Worm (Caenorhabditis elegans) whole organism, young adult: ENCODE results near the gene fbxa-134.

Experiments
- B0261.1 ChIP-seq: sonication (generic microtip); optimal IDR thresholded peaks from 2 replicates; lab custom pipeline; 2016; ENCODE audit warnings: mild to moderate bottlenecking, missing genetic modification characterization, moderate library complexity, missing compliant biosample characterization
- F55B11.4 ChIP-seq: sonication (generic microtip); optimal IDR thresholded peaks from 2 replicates; lab custom pipeline; 2016; ENCODE audit warnings: missing compliant biosample characterization, missing genetic modification characterization, borderline replicate concordance; ENCODE audit not compliant: insufficient read depth
- T26A5.8 ChIP-seq: sonication (generic microtip); optimal IDR thresholded peaks from 2 replicates; lab custom pipeline; 2016; ENCODE audit warnings: missing genetic modification characterization, missing compliant biosample characterization
- Y56A3A.18 ChIP-seq: fragments of 200-800 bp; sonication (Bioruptor generic); IDR thresholded peaks from 2 replicates; pipeline ENCODE4 v1.3.6; 2022; ENCODE audit warnings: missing genetic modification reagents, missing genetic modification characterization, missing compliant biosample characterization
- Y67H2A.10 ChIP-seq: fragments of 200-800 bp; sonication (Bioruptor generic); conservative IDR thresholded peaks from 2 replicates; pipeline ENCODE4 v1.3.6; 2022; ENCODE audit warnings: missing genetic modification reagents, missing genetic modification characterization, missing compliant biosample characterization
- aptf-3 ChIP-seq: fragments of 200-800 bp; sonication (Bioruptor generic); IDR thresholded peaks from 2 replicates; pipeline ENCODE4 v1.3.6; 2022; ENCODE audit warnings: missing genetic modification characterization, missing compliant biosample characterization
- athp-1 ChIP-seq: sonication (generic microtip); optimal IDR thresholded peaks from 2 replicates; lab custom pipeline; 2017; ENCODE audit warnings: mild to moderate bottlenecking, missing genetic modification characterization, missing compliant biosample characterization
- attf-6 ChIP-seq: fragments of 200-800 bp; sonication (Bioruptor generic); IDR thresholded peaks from 2 replicates; pipeline ENCODE4 v1.3.6; 2022; ENCODE audit warnings: missing genetic modification reagents, missing genetic modification characterization, missing compliant biosample characterization
- cebp-1 ChIP-seq, 2 experiments: fragments of 200-800 bp in 1 of 2; sonication (Bioruptor generic) in 1 of 2; sonication (generic microtip) in 1 of 2; IDR thresholded peaks in 1 of 2; optimal IDR thresholded peaks in 1 of 2; 2 replicates each; pipeline versions ENCODE4 v1.3.6 to Lab custom; 2017 to 2022; ENCODE audit warnings: missing compliant biosample characterization in 2 of 2, missing genetic modification characterization in 2 of 2, mild to moderate bottlenecking in 1 of 2, missing genetic modification reagents in 1 of 2, moderate library complexity in 1 of 2
- ceh-100 ChIP-seq: fragments of 200-800 bp; sonication (Bioruptor generic); IDR thresholded peaks from 2 replicates; pipeline ENCODE4 v1.3.6; 2022; ENCODE audit warnings: missing genetic modification reagents, missing genetic modification characterization, missing compliant biosample characterization
- ceh-27 ChIP-seq: fragments of 200-800 bp; sonication (Bioruptor generic); optimal IDR thresholded peaks from 2 replicates; lab custom pipeline; 2018; ENCODE audit warnings: mild to moderate bottlenecking, missing genetic modification characterization, moderate library complexity, missing compliant biosample characterization
- ceh-40 ChIP-seq: fragments of 200-800 bp; sonication (Bioruptor generic); IDR thresholded peaks from 2 replicates; pipeline ENCODE4 v1.3.6; 2022; ENCODE audit warnings: missing genetic modification characterization, missing compliant biosample characterization
- ceh-58 ChIP-seq: fragments of 200-800 bp; sonication (Bioruptor generic); IDR thresholded peaks from 2 replicates; pipeline ENCODE4 v1.3.6; 2022; ENCODE audit warnings: missing genetic modification characterization, missing compliant biosample characterization
- die-1 ChIP-seq: sonication (generic microtip); optimal IDR thresholded peaks from 2 replicates; lab custom pipeline; 2016; ENCODE audit warnings: missing genotype, mild to moderate bottlenecking, missing genetic modification characterization, missing compliant biosample characterization
- dox-1 ChIP-seq: fragments of 200-800 bp; sonication (Bioruptor generic); IDR thresholded peaks from 2 replicates; pipeline ENCODE4 v1.3.6; 2022; ENCODE audit warnings: missing genetic modification reagents, missing genetic modification characterization, missing compliant biosample characterization
- egl-18 ChIP-seq: fragments of 200-800 bp; sonication (Bioruptor generic); IDR thresholded peaks from 2 replicates; pipeline ENCODE4 v1.3.6; 2022; ENCODE audit warnings: missing genetic modification reagents, missing genetic modification characterization, missing compliant biosample characterization
- egrh-3 ChIP-seq: fragments of 200-800 bp; sonication (Bioruptor generic); IDR thresholded peaks from 2 replicates; pipeline ENCODE4 v1.3.6; 2022; ENCODE audit warnings: missing genetic modification reagents, missing genetic modification characterization, missing compliant biosample characterization
- fkh-3 ChIP-seq: sonication (generic microtip); optimal IDR thresholded peaks from 2 replicates; lab custom pipeline; 2016; ENCODE audit warnings: mild to moderate bottlenecking, missing genetic modification characterization, missing compliant biosample characterization
- hlh-12 ChIP-seq: sonication (generic microtip); optimal IDR thresholded peaks from 2 replicates; lab custom pipeline; 2016; ENCODE audit warnings: missing genetic modification characterization, missing compliant biosample characterization
- hmg-1.2 ChIP-seq: fragments of 200-800 bp; sonication (Bioruptor generic); IDR thresholded peaks from 2 replicates; pipeline ENCODE4 v1.3.6; 2022; ENCODE audit warnings: missing genetic modification reagents, missing genetic modification characterization, missing compliant biosample characterization
- hmg-20 ChIP-seq: fragments of 200-800 bp; sonication (Bioruptor generic); IDR thresholded peaks from 2 replicates; pipeline ENCODE4 v1.3.6; 2022; ENCODE audit warnings: missing genetic modification reagents, missing genetic modification characterization, missing compliant biosample characterization
- let-526 ChIP-seq: fragments of 200-800 bp; sonication (Bioruptor generic); IDR thresholded peaks from 2 replicates; pipeline ENCODE4 v1.3.6; 2022; ENCODE audit warnings: missing genetic modification reagents, missing genetic modification characterization, missing compliant biosample characterization
- let-607 ChIP-seq, 2 experiments: fragments of 200-800 bp in 1 of 2; sonication (Bioruptor generic) in 1 of 2; sonication (generic microtip) in 1 of 2; optimal IDR thresholded peaks; 2 replicates each; lab custom pipeline; 2016 to 2018; ENCODE audit warnings: mild to moderate bottlenecking in 2 of 2, missing compliant biosample characterization in 2 of 2, missing genetic modification characterization in 2 of 2, moderate library complexity in 2 of 2, missing genotype in 1 of 2
- mcd-1 ChIP-seq: fragments of 200-800 bp; sonication (Bioruptor generic); IDR thresholded peaks from 2 replicates; pipeline ENCODE4 v1.3.6; 2022; ENCODE audit warnings: missing genetic modification reagents, missing genetic modification characterization, missing compliant biosample characterization
- mes-4 ChIP-seq: sonication (generic microtip); optimal IDR thresholded peaks from 2 replicates; lab custom pipeline; 2016; ENCODE audit warnings: missing genotype, missing genetic modification characterization, missing compliant biosample characterization
- nfyb-1 ChIP-seq: fragments of 200-800 bp; sonication (Bioruptor generic); IDR thresholded peaks from 2 replicates; pipeline ENCODE4 v1.3.6; 2022; ENCODE audit warnings: missing genetic modification reagents, missing genetic modification characterization, missing compliant biosample characterization
- nhr-80 ChIP-seq: sonication (generic microtip); optimal IDR thresholded peaks from 2 replicates; lab custom pipeline; 2016; ENCODE audit warnings: missing genetic modification characterization, missing compliant biosample characterization
- pbrm-1 ChIP-seq: fragments of 200-800 bp; sonication (Bioruptor generic); IDR thresholded peaks from 2 replicates; pipeline ENCODE4 v1.3.6; 2022; ENCODE audit warnings: missing genetic modification reagents, missing genetic modification characterization, missing compliant biosample characterization
- rpc-1 ChIP-seq, 2 experiments: fragments of 150-350 bp in 1 of 2; sonication (generic microtip) in 1 of 2; optimal IDR thresholded peaks; 2 replicates each; lab custom pipeline; 2014 to 2018; ENCODE audit warnings: missing biosample characterization in 1 of 2, missing genetic modification characterization in 1 of 2, missing genetic modification reagents in 1 of 2, missing genotype in 1 of 2
- snpc-4 ChIP-seq, 5 experiments: fragments of 150-350 bp in 1 of 5; sonication (generic microtip) in 4 of 5; optimal IDR thresholded peaks; 2 replicates each; lab custom pipeline; 2014 to 2018; ENCODE audit warnings: missing genetic modification characterization in 5 of 5, missing biosample characterization in 3 of 5, antibody characterized with exemption in 2 of 5, mild to moderate bottlenecking in 2 of 5, missing compliant biosample characterization in 2 of 5, missing genotype in 2 of 5, moderate library complexity in 2 of 5, missing genetic modification reagents in 1 of 5
- tbp1 ChIP-seq: fragments of 200-800 bp; sonication (Bioruptor generic); optimal IDR thresholded peaks from 2 replicates; lab custom pipeline; 2018; ENCODE audit warnings: mild to moderate bottlenecking, missing genetic modification characterization, missing compliant biosample characterization
- unc-130 ChIP-seq: sonication (generic microtip); optimal IDR thresholded peaks from 2 replicates; lab custom pipeline; 2016; ENCODE audit warnings: missing genetic modification reagents, missing genetic modification characterization, missing compliant biosample characterization
- ztf-22 ChIP-seq: fragments of 200-800 bp; sonication (Bioruptor generic); optimal IDR thresholded peaks from 2 replicates; lab custom pipeline; 2018; ENCODE audit warnings: mild to moderate bottlenecking, missing genetic modification characterization, moderate library complexity, missing compliant biosample characterization
- ztf-26 ChIP-seq: sonication (generic microtip); optimal IDR thresholded peaks from 2 replicates; lab custom pipeline; 2017; ENCODE audit warnings: missing genetic modification characterization, missing compliant biosample characterization

fbxa-134 gene

DNA sequence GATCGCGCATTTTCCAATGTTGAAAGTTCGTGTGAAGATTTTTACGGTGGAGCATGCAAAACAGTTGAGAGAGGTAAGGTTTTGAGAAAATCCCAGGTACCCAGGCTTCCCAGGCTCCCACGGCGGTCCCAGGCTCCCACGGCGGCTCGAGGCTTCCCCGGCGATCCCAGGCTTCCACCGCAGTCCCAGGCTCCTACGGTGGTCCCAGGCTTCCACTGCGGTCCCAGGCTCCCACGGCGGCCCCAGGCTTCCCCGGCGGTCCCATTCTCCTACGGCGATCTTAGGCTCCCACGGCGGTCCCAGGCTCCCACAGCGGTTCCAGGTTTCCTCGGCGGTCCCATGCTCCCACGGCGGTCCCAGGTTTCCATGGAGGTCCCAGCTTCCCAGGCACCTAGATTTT, 28.8 kb downstream of the fbxa-134 start (continued):
- 0 out of 2 replicates have a peak, but pooled peaks have one; percentile 9 for TF ChIP-seq aptf-3 (GFP tag; lab: Robert Waterston, UW)
- TF ChIP-seq, all 124 proteins: peak for 8

DNA sequence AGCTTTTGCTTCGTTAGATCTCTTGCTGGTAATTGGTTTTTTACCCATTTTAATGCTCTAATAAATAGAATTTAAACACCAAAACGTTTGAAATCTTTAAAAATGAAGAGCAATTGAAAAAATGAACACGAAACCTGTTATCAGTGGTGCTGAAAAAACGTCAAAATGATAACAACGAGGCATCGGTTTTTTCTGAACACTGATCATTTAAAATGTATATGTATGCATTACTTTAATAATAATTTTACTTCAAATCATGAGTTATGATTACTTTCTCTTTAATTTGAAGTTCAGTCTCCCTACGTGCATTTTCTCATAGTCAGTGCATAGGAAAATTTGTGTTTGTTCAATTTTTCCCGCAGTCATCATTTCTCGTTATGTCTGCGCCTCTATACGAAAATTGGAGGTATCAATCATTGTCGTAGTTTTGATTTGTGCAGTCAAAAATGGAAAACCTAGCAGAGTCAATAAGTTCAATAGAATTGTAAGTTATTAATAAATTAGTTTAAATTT, 30.2 kb downstream of the fbxa-134 start, which contains the start of gene F31E9.3:
Gene F31E9.3, plus strand, starts transcription at position 194 of the 513 bp plus-strand sequence.
- TF ChIP-seq nhr-80 (peak; percentile 48), Y67H2A.10 (no peak)

DNA sequence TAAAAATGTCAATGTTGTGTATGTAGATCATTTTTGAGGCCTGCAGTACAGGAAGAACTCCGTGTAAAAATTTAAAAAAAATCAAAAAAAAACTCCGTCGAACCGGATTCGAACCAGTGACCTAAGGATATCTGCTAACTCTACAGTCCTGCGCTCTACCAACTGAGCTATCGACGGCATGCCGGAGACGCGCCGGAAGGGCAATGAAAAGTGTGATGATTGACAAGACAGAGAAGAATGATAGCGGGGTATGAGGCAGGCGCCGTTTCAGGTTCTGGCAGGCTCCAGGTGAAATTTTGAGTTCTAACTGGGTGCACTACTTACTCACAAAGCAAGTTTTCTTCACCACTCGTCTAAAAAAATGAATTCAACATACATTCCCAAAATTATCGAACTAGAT, 34.9 kb downstream of the fbxa-134 start, which contains the start of gene srz-58:
Gene srz-58, plus strand, starts transcription at position 362 of the 400 bp plus-strand sequence.
- no peak for TF ChIP-seq T26A5.8 (tag; lab: Kevin White, UChicago)
- no peak for TF ChIP-seq let-607 (tag; optimal IDR thresholded peaks at IDR 0.05; lab: Kevin White, UChicago)
- peak; percentile 89 for TF ChIP-seq tbp1 (GFP tag; lab: Kevin White, UChicago)
- TF ChIP-seq athp-1 (tag; lab: Kevin White, UChicago) = no peak
- TF ChIP-seq F55B11.4 (tag; lab: Kevin White, UChicago) = no peak
- TF ChIP-seq ceh-100 (GFP tag; lab: Robert Waterston, UW) = no peak
- TF ChIP-seq hlh-12 (tag; lab: Kevin White, UChicago) = no peak
- no peak for TF ChIP-seq ceh-27 (GFP tag; lab: Kevin White, UChicago)
- no peak for TF ChIP-seq aptf-3 (GFP tag; lab: Robert Waterston, UW)
- no peak for TF ChIP-seq pbrm-1
- peak; percentile 39; the same call in 1 of the 2 replicates for TF ChIP-seq mcd-1 (GFP tag; lab: Robert Waterston, UW)
- TF ChIP-seq mes-4 (tag; lab: Kevin White, UChicago) = no peak
- TF ChIP-seq ceh-58 (GFP tag; lab: Robert Waterston, UW) = no peak
- TF ChIP-seq hmg-1.2 (GFP tag; lab: Robert Waterston, UW) = peak; percentile 19; the same call in 1 of the 2 replicates
- no peak for TF ChIP-seq ceh-40 (GFP tag; lab: Robert Waterston, UW)
- TF ChIP-seq dox-1 = 0 out of 2 replicates have a peak, but pooled peaks have one; percentile 20
- TF ChIP-seq B0261.1 (tag; lab: Kevin White, UChicago) = peak; percentile 74
- no peak for TF ChIP-seq let-526
- TF ChIP-seq hmg-20 (GFP tag; lab: Robert Waterston, UW) = no peak
- TF ChIP-seq Y56A3A.18 (GFP tag; lab: Robert Waterston, UW) = no peak
- TF ChIP-seq cebp-1 (GFP tag; IDR thresholded peaks at IDR 0.05; lab: Robert Waterston, UW) = no peak
- TF ChIP-seq cebp-1 (tag; optimal IDR thresholded peaks at IDR 0.05; lab: Kevin White, UChicago) = no peak
- no peak for TF ChIP-seq egrh-3 (GFP tag; lab: Robert Waterston, UW)
- no peak for TF ChIP-seq ztf-26 (tag; lab: Kevin White, UChicago)
- TF ChIP-seq nfyb-1 (GFP tag; lab: Robert Waterston, UW) = 0 out of 2 replicates have a peak, but pooled peaks have one; percentile 43
- TF ChIP-seq die-1 (tag; lab: Kevin White, UChicago) = peak; percentile 3
- TF ChIP-seq unc-130 = no peak
- TF ChIP-seq rpc-1 (optimal IDR thresholded peaks at IDR 0.05; lab: Kevin White, UChicago) = peak; percentile 53
- TF ChIP-seq rpc-1 (tag; optimal IDR thresholded peaks at IDR 0.05; lab: Kevin White, UChicago) = peak; percentile 74
- peak; percentile 4 for TF ChIP-seq snpc-4 (GFP tag; optimal IDR thresholded peaks at IDR 0.05; lab: Kevin White, UChicago)
- TF ChIP-seq snpc-4 (tag; optimal IDR thresholded peaks at IDR 0.05; lab: Kevin White, UChicago) = peak in 2 of 4 experiments; percentile 17 to 68
- TF ChIP-seq egl-18 (GFP tag; lab: Robert Waterston, UW) = no peak
- peak; percentile 69; the same call in 1 of the 2 replicates for TF ChIP-seq attf-6 (GFP tag; lab: Robert Waterston, UW)
- no peak for TF ChIP-seq fkh-3 (tag; lab: Kevin White, UChicago)
- TF ChIP-seq ztf-22 (GFP tag; lab: Kevin White, UChicago) = no peak
